Worm (Caenorhabditis elegans) whole organism, L4 larva: ENCODE measurements around the gene K01A12.2.

Source experiments
- F10B5.3 ChIP-seq: sonication (generic microtip); optimal IDR thresholded peaks from 2 replicates; lab custom pipeline; 2016; ENCODE audit warnings: mild to moderate bottlenecking, missing genetic modification characterization, missing compliant biosample characterization
- R02D3.7 ChIP-seq: fragments of 150-350 bp; sonication (generic microtip); optimal IDR thresholded peaks from 3 replicates; lab custom pipeline; 2014; ENCODE audit warnings: missing biosample characterization, missing genetic modification characterization
- T20F7.1 ChIP-seq: fragments of 200-800 bp; sonication (Bioruptor generic); optimal IDR thresholded peaks from 2 replicates; lab custom pipeline; 2018; ENCODE audit warnings: mild to moderate bottlenecking, missing genetic modification characterization, missing compliant biosample characterization
- T26A8.4 ChIP-seq: fragments of 200-800 bp; sonication (Bioruptor generic); IDR thresholded peaks from 2 replicates; pipeline ENCODE4 v1.3.6; 2022; ENCODE audit warnings: missing genetic modification characterization, missing compliant biosample characterization
- Y48G9A.11 ChIP-seq: fragments of 200-800 bp; sonication (Bioruptor generic); IDR thresholded peaks from 2 replicates; pipeline ENCODE4 v1.3.6; 2022; ENCODE audit warnings: missing genetic modification reagents, missing genetic modification characterization, missing compliant biosample characterization
- ama-1 ChIP-seq: fragments of 150-350 bp; optimal IDR thresholded peaks from 2 replicates; lab custom pipeline; 2014; ENCODE audit warnings: inconsistent platforms, mixed read lengths
- arid-1 ChIP-seq: fragments of 200-800 bp; sonication (Bioruptor generic); conservative IDR thresholded peaks from 2 replicates; pipeline ENCODE4 v1.3.6; 2022; ENCODE audit warnings: missing genetic modification reagents, missing genetic modification characterization, missing compliant biosample characterization
- attf-4 ChIP-seq: sonication (generic microtip); optimal IDR thresholded peaks from 3 replicates; lab custom pipeline; 2017; ENCODE audit warnings: missing biosample characterization, missing genetic modification characterization
- ceh-20 ChIP-seq: fragments of 200-800 bp; sonication (Bioruptor generic); IDR thresholded peaks from 2 replicates; pipeline ENCODE4 v1.3.6; 2022; ENCODE audit warnings: missing genetic modification reagents, missing genetic modification characterization, missing compliant biosample characterization
- ceh-28 ChIP-seq: fragments of 150-350 bp; optimal IDR thresholded peaks from 2 replicates; lab custom pipeline; 2014; ENCODE audit warnings: missing biosample characterization, missing genetic modification reagents, missing genetic modification characterization
- ceh-44 ChIP-seq: fragments of 200-800 bp; sonication (Bioruptor generic); IDR thresholded peaks from 2 replicates; pipeline ENCODE4 v1.3.6; 2022; ENCODE audit warnings: missing genetic modification reagents, missing genetic modification characterization, missing compliant biosample characterization
- cey-2 ChIP-seq: sonication (generic microtip); optimal IDR thresholded peaks from 3 replicates; lab custom pipeline; 2017; ENCODE audit warnings: missing genetic modification characterization, mild to moderate bottlenecking, missing compliant biosample characterization, antibody characterized with exemption, borderline replicate concordance; ENCODE audit not compliant: insufficient read depth
- daf-12 ChIP-seq: fragments of 150-350 bp; optimal IDR thresholded peaks from 2 replicates; lab custom pipeline; 2014; ENCODE audit warnings: missing biosample characterization, missing genetic modification reagents, missing genetic modification characterization
- daf-16 ChIP-seq, 3 experiments: sonication (generic microtip); optimal IDR thresholded peaks; 2 replicates each; lab custom pipeline; 2016 to 2017; ENCODE audit warnings: missing genetic modification characterization in 3 of 3, missing genetic modification reagents in 3 of 3, mild to moderate bottlenecking in 2 of 3, missing compliant biosample characterization in 2 of 3, missing biosample characterization in 1 of 3, moderate library complexity in 1 of 3
- daf-19 ChIP-seq: fragments of 200-800 bp; sonication (Bioruptor generic); conservative IDR thresholded peaks from 2 replicates; pipeline ENCODE4 v1.3.6; 2022; ENCODE audit warnings: missing genetic modification characterization, missing compliant biosample characterization
- dmd-6 ChIP-seq: fragments of 200-800 bp; sonication (Bioruptor generic); IDR thresholded peaks from 2 replicates; pipeline ENCODE4 v1.3.6; 2022; ENCODE audit warnings: missing genetic modification reagents, missing genetic modification characterization, missing compliant biosample characterization
- dmd-8 ChIP-seq: fragments of 200-800 bp; sonication (Bioruptor generic); IDR thresholded peaks from 2 replicates; pipeline ENCODE4 v1.3.6; 2022; ENCODE audit warnings: missing genetic modification characterization, missing compliant biosample characterization
- dmd-9 ChIP-seq: fragments of 200-800 bp; sonication (Bioruptor generic); IDR thresholded peaks from 2 replicates; pipeline ENCODE4 v1.3.6; 2022; ENCODE audit warnings: missing genetic modification reagents, missing genetic modification characterization, missing compliant biosample characterization
- dpl-1 ChIP-seq: fragments of 150-350 bp; optimal IDR thresholded peaks from 2 replicates; lab custom pipeline; 2014; ENCODE audit warnings: missing biosample characterization, missing genetic modification reagents, missing genetic modification characterization
- dve-1 ChIP-seq: sonication (generic microtip); optimal IDR thresholded peaks from 2 replicates; lab custom pipeline; 2017; ENCODE audit warnings: antibody characterized with exemption, mild to moderate bottlenecking, missing genetic modification characterization, missing compliant biosample characterization; ENCODE audit not compliant: insufficient read depth
- gei-8 ChIP-seq: fragments of 200-800 bp; sonication (Bioruptor generic); optimal IDR thresholded peaks from 2 replicates; lab custom pipeline; 2018; ENCODE audit warnings: mild to moderate bottlenecking, missing genetic modification characterization, missing compliant biosample characterization
- hif-1 ChIP-seq, 2 experiments: sonication (generic microtip); optimal IDR thresholded peaks; 2 replicates each; lab custom pipeline; 2016 to 2017; ENCODE audit warnings: missing compliant biosample characterization in 2 of 2, missing genetic modification characterization in 2 of 2, missing genetic modification reagents in 2 of 2, missing genotype in 2 of 2, mild to moderate bottlenecking in 1 of 2
- lin-15B ChIP-seq: fragments of 150-350 bp; sonication (generic microtip); optimal IDR thresholded peaks from 3 replicates; lab custom pipeline; 2014; ENCODE audit warnings: missing biosample characterization, missing genetic modification characterization
- lin-29 ChIP-seq: fragments of 200-800 bp; sonication (Bioruptor generic); IDR thresholded peaks from 2 replicates; pipeline ENCODE4 v1.3.6; 2022; ENCODE audit warnings: missing genetic modification reagents, missing genetic modification characterization, missing compliant biosample characterization
- lir-3 ChIP-seq: sonication (generic microtip); optimal IDR thresholded peaks from 2 replicates; lab custom pipeline; 2016; ENCODE audit warnings: mild to moderate bottlenecking, missing genetic modification characterization, missing compliant biosample characterization
- mep-1 ChIP-seq: fragments of 150-350 bp; sonication (generic microtip); optimal IDR thresholded peaks from 3 replicates; lab custom pipeline; 2014; ENCODE audit warnings: missing biosample characterization, missing genetic modification characterization
- mes-2 ChIP-seq: sonication (generic microtip); optimal IDR thresholded peaks from 2 replicates; lab custom pipeline; 2016; ENCODE audit warnings: missing genotype, mild to moderate bottlenecking, missing genetic modification characterization, missing compliant biosample characterization; ENCODE audit not compliant: poor library complexity, severe bottlenecking
- mxl-2 ChIP-seq: fragments of 200-800 bp; sonication (Bioruptor generic); conservative IDR thresholded peaks from 2 replicates; pipeline ENCODE4 v1.3.6; 2022; ENCODE audit warnings: missing genetic modification reagents, missing genetic modification characterization, missing compliant biosample characterization
- mxl-3 ChIP-seq: fragments of 200-800 bp; sonication (Bioruptor generic); optimal IDR thresholded peaks from 2 replicates; lab custom pipeline; 2018; ENCODE audit warnings: mild to moderate bottlenecking, missing genetic modification characterization, missing compliant biosample characterization
- nhr-10 ChIP-seq: fragments of 150-350 bp; optimal IDR thresholded peaks from 2 replicates; lab custom pipeline; 2014; ENCODE audit warnings: missing biosample characterization, missing genetic modification characterization
- nhr-111 ChIP-seq: fragments of 200-800 bp; sonication (Bioruptor generic); optimal IDR thresholded peaks from 2 replicates; lab custom pipeline; 2018; ENCODE audit warnings: mild to moderate bottlenecking, missing genetic modification characterization, missing compliant biosample characterization
- nhr-237 ChIP-seq: sonication (generic microtip); optimal IDR thresholded peaks from 2 replicates; lab custom pipeline; 2017; ENCODE audit warnings: missing biosample characterization, missing genetic modification characterization
- nhr-42 ChIP-seq: fragments of 200-800 bp; sonication (Bioruptor generic); IDR thresholded peaks from 2 replicates; pipeline ENCODE4 v1.3.6; 2022; ENCODE audit warnings: missing genetic modification characterization, missing compliant biosample characterization
- nhr-48 ChIP-seq: sonication (generic microtip); optimal IDR thresholded peaks from 2 replicates; lab custom pipeline; 2016; ENCODE audit warnings: mild to moderate bottlenecking, missing genetic modification characterization, missing compliant biosample characterization
- nhr-6 ChIP-seq: fragments of 150-350 bp; optimal IDR thresholded peaks from 2 replicates; lab custom pipeline; 2014; ENCODE audit warnings: missing biosample characterization, missing genetic modification characterization
- saeg-2 ChIP-seq: fragments of 200-800 bp; sonication (Bioruptor generic); IDR thresholded peaks from 2 replicates; pipeline ENCODE4 v1.3.6; 2022; ENCODE audit warnings: missing genetic modification reagents, missing genetic modification characterization, missing compliant biosample characterization
- set-16 ChIP-seq: fragments of 200-800 bp; sonication (Bioruptor generic); IDR thresholded peaks from 2 replicates; pipeline ENCODE4 v1.3.6; 2022; ENCODE audit warnings: missing genetic modification reagents, missing genetic modification characterization, missing compliant biosample characterization
- skn-1 ChIP-seq: fragments of 150-350 bp; optimal IDR thresholded peaks from 2 replicates; lab custom pipeline; 2014; ENCODE audit warnings: missing biosample characterization, missing genetic modification characterization
- snpc-1.2 ChIP-seq: fragments of 200-800 bp; sonication (Bioruptor generic); IDR thresholded peaks from 2 replicates; pipeline ENCODE4 v1.3.6; 2022; ENCODE audit warnings: missing genetic modification reagents, missing genetic modification characterization, missing compliant biosample characterization
- snpc-4 ChIP-seq: fragments of 150-350 bp; optimal IDR thresholded peaks from 2 replicates; lab custom pipeline; 2014; ENCODE audit warnings: missing biosample characterization, missing genetic modification characterization
- spr-3 ChIP-seq: fragments of 200-800 bp; sonication (Bioruptor generic); optimal IDR thresholded peaks from 2 replicates; lab custom pipeline; 2018; ENCODE audit warnings: mild to moderate bottlenecking, missing genetic modification characterization, missing compliant biosample characterization
- tag-97 ChIP-seq: fragments of 200-800 bp; sonication (Bioruptor generic); IDR thresholded peaks from 2 replicates; pipeline ENCODE4 v1.3.6; 2022; ENCODE audit warnings: missing genetic modification characterization, missing compliant biosample characterization
- unc-130 ChIP-seq: sonication (generic microtip); optimal IDR thresholded peaks from 2 replicates; lab custom pipeline; 2016; ENCODE audit warnings: missing genetic modification reagents, missing genetic modification characterization, missing compliant biosample characterization
- unc-39 ChIP-seq: sonication (generic microtip); optimal IDR thresholded peaks from 2 replicates; lab custom pipeline; 2017; ENCODE audit warnings: missing biosample characterization, missing genetic modification characterization
- unc-62 ChIP-seq, 3 experiments: fragments of 150-350 bp in 1 of 3; sonication (generic microtip); optimal IDR thresholded peaks in 2 of 3; peaks in 1 of 3; 1 replicate in 1 of 3; 2 replicates in 2 of 3; lab custom pipeline; 2014 to 2017; ENCODE audit warnings: missing biosample characterization in 3 of 3, missing genetic modification characterization in 3 of 3, missing genetic modification reagents in 3 of 3, missing genotype in 1 of 3
- vab-7 ChIP-seq: fragments of 200-800 bp; sonication (Bioruptor generic); IDR thresholded peaks from 2 replicates; pipeline ENCODE4 v1.3.6; 2022; ENCODE audit warnings: missing genetic modification reagents, missing genetic modification characterization, missing compliant biosample characterization
- zag-1 ChIP-seq: fragments of 150-350 bp; optimal IDR thresholded peaks from 2 replicates; lab custom pipeline; 2014; ENCODE audit warnings: missing biosample characterization, missing genetic modification characterization
- zfp-3 ChIP-seq: fragments of 200-800 bp; sonication (Bioruptor generic); conservative IDR thresholded peaks from 2 replicates; pipeline ENCODE4 v1.3.6; 2022; ENCODE audit warnings: missing genetic modification reagents, missing genetic modification characterization, missing compliant biosample characterization
- zip-11 ChIP-seq: fragments of 200-800 bp; sonication (Bioruptor generic); IDR thresholded peaks from 2 replicates; pipeline ENCODE4 v1.3.6; 2022; ENCODE audit warnings: missing genetic modification characterization, missing compliant biosample characterization
- ztf-7 ChIP-seq: fragments of 150-350 bp; optimal IDR thresholded peaks from 2 replicates; lab custom pipeline; 2014; ENCODE audit warnings: missing biosample characterization, missing genetic modification characterization

K01A12.2 gene

DNA sequence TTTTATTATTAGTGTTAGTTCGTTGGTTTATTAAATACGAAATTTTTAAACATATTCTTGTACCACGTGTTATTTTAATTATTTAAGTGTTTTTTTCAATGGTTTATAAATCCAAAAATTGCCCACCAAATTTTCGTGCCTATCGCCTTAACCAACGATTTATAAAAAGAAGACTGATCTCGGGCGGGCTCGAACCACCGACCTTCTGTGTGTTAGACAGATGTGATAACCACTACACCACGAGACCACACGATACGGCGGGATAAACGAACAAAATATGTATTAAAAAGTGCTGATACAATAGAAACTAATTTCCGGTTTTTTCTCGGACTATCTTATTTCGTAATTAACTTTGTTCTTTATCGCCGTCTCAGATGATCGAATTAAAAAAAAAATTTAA is 37.4 kb downstream of the K01A12.2 start (continued):
- TF ChIP-seq nhr-42 (GFP tag; lab: Robert Waterston, UW) (no peak), dve-1 (tag; lab: Kevin White, UChicago) (no peak), spr-3 (GFP tag; lab: Kevin White, UChicago) (no peak), vab-7 (peak; percentile 76), tag-97 (GFP tag; lab: Robert Waterston, UW) (no peak), nhr-48 (tag; lab: Kevin White, UChicago) (peak; percentile 14), ztf-7 (no peak), lir-3 (tag; lab: Kevin White, UChicago) (peak; percentile 66), daf-19 (GFP tag; lab: Robert Waterston, UW) (0 out of 2 replicates have a peak, but pooled peaks have one; percentile 72), mxl-3 (GFP tag; lab: Kevin White, UChicago) (no peak), daf-12 (tag; lab: Kevin White, UChicago) (no peak), ceh-20 (0 out of 2 replicates have a peak, but pooled peaks have one; percentile 37), dmd-6 (GFP tag; lab: Robert Waterston, UW) (peak; percentile 39), mes-2 (no peak), dpl-1 (GFP tag; lab: Kevin White, UChicago) (no peak), nhr-111 (no peak), unc-130 (GFP tag; lab: Kevin White, UChicago) (peak; percentile 31), F10B5.3 (tag; lab: Kevin White, UChicago) (no peak), mxl-2 (no peak), arid-1 (GFP tag; lab: Robert Waterston, UW) (peak; percentile 54), gei-8 (no peak), nhr-10 (tag; lab: Kevin White, UChicago) (no peak), zip-11 (GFP tag; lab: Robert Waterston, UW) (no peak), attf-4 (tag; lab: Kevin White, UChicago) (no peak), ama-1 (lab: Kevin White, UChicago) (no peak), T26A8.4 (peak; percentile 65), zag-1 (tag; lab: Kevin White, UChicago) (no peak), ceh-28 (tag; lab: Kevin White, UChicago) (no peak), ceh-44 (GFP tag; lab: Robert Waterston, UW) (peak; percentile 82), R02D3.7 (no peak), saeg-2 (GFP tag; lab: Robert Waterston, UW) (0 out of 2 replicates have a peak, but pooled peaks have one; percentile 36), skn-1 (tag; lab: Kevin White, UChicago) (no peak), dmd-8 (GFP tag; lab: Robert Waterston, UW) (peak; percentile 51; the same call in 1 of the 2 replicates), lin-29 (GFP tag; lab: Robert Waterston, UW) (no peak), dmd-9 (GFP tag; lab: Robert Waterston, UW) (0 out of 2 replicates have a peak, but pooled peaks have one; percentile 10), set-16 (GFP tag; lab: Robert Waterston, UW) (no peak), snpc-4 (tag; lab: Kevin White, UChicago) (no peak), unc-62 (GFP tag; optimal IDR thresholded peaks at IDR 0.05 in 1 of 2; lab: Kevin White, UChicago) (no peak), unc-62 (tag; optimal IDR thresholded peaks at IDR 0.05; lab: Kevin White, UChicago) (no peak), daf-16 (GFP tag; optimal IDR thresholded peaks at IDR 0.05; lab: Kevin White, UChicago) (peak; percentile 49 to 88), daf-16 (tag; optimal IDR thresholded peaks at IDR 0.05; lab: Kevin White, UChicago) (peak; percentile 54), lin-15B (no peak), Y48G9A.11 (GFP tag; lab: Robert Waterston, UW) (peak; percentile 65), mep-1 (peak; percentile 10), zfp-3 (0 out of 2 replicates have a peak, but pooled peaks have one; percentile 13), cey-2 (tag; lab: Kevin White, UChicago) (no peak), unc-39 (tag; lab: Kevin White, UChicago) (no peak), nhr-6 (tag; lab: Kevin White, UChicago) (no peak), T20F7.1 (GFP tag; lab: Kevin White, UChicago) (peak; percentile 39), hif-1 (tag; optimal IDR thresholded peaks at IDR 0.05; lab: Kevin White, UChicago) (no peak), snpc-1.2 (GFP tag; lab: Robert Waterston, UW) (peak; percentile 80), nhr-237 (tag; lab: Kevin White, UChicago) (no peak)
